Worm (Caenorhabditis elegans): Measurements from ENCODE around the gene gcsh-1.

- TF ChIP-seq klf-2 (GFP tag; conservative IDR thresholded peaks at IDR 0.05) (no peak), tab-1 (GFP tag; IDR thresholded peaks at IDR 0.05) (no peak), ztf-23 (GFP tag; IDR thresholded peaks at IDR 0.05) (no peak), T22C8.4 (GFP tag; IDR thresholded peaks at IDR 0.05) (no peak), med-1 (GFP tag; optimal IDR thresholded peaks at IDR 0.05; ENCODE audit: insufficient read depth) (no peak)
Measured at ce11 chrX:14534117-14534516, 19.2 kb upstream of the gcsh-1 start, which contains the start of gene T24C2.5.
